Worm (Caenorhabditis elegans) whole organism, L4 larva: ENCODE data around the gene T28B11.1.

Experiments
- ama-1 ChIP-seq: fragments of 150-350 bp; optimal IDR thresholded peaks from 2 replicates; lab custom pipeline; 2014; ENCODE audit warnings: inconsistent platforms, mixed read lengths
- ceh-32 ChIP-seq: sonication (generic microtip); optimal IDR thresholded peaks from 2 replicates; lab custom pipeline; 2016; ENCODE audit warnings: mild to moderate bottlenecking, missing genetic modification characterization, missing compliant biosample characterization; ENCODE audit not compliant: poor library complexity
- ceh-82 ChIP-seq: sonication (generic microtip); optimal IDR thresholded peaks from 2 replicates; lab custom pipeline; 2017; ENCODE audit warnings: missing biosample characterization, missing genetic modification characterization
- daf-12 ChIP-seq: fragments of 150-350 bp; optimal IDR thresholded peaks from 2 replicates; lab custom pipeline; 2014; ENCODE audit warnings: missing biosample characterization, missing genetic modification reagents, missing genetic modification characterization
- lim-7 ChIP-seq: fragments of 200-800 bp; sonication (Bioruptor generic); IDR thresholded peaks from 2 replicates; pipeline ENCODE4 v1.3.6; 2022; ENCODE audit warnings: missing genetic modification characterization, missing compliant biosample characterization
- lsy-2 ChIP-seq, 2 experiments: fragments of 150-350 bp in 1 of 2; sonication (generic microtip) in 1 of 2; optimal IDR thresholded peaks; 2 replicates each; lab custom pipeline; 2014 to 2017; ENCODE audit warnings: missing biosample characterization in 2 of 2, missing genetic modification characterization in 2 of 2
- mxl-2 ChIP-seq: fragments of 200-800 bp; sonication (Bioruptor generic); conservative IDR thresholded peaks from 2 replicates; pipeline ENCODE4 v1.3.6; 2022; ENCODE audit warnings: missing genetic modification reagents, missing genetic modification characterization, missing compliant biosample characterization
- nhr-76 ChIP-seq: fragments of 150-350 bp; optimal IDR thresholded peaks from 2 replicates; lab custom pipeline; 2014; ENCODE audit warnings: missing biosample characterization, missing genetic modification characterization
- pha-4 ChIP-seq, 2 experiments: fragments of 150-350 bp in 1 of 2; fragments of 200-800 bp in 1 of 2; sonication (Bioruptor generic) in 1 of 2; IDR thresholded peaks in 1 of 2; optimal IDR thresholded peaks in 1 of 2; 2 replicates each; pipeline versions ENCODE4 v1.3.6 to Lab custom; 2014 to 2022; ENCODE audit warnings: missing genetic modification characterization in 2 of 2, missing genetic modification reagents in 2 of 2, missing biosample characterization in 1 of 2, missing compliant biosample characterization in 1 of 2
- tra-1 ChIP-seq: fragments of 200-800 bp; sonication (Bioruptor generic); IDR thresholded peaks from 2 replicates; pipeline ENCODE4 v1.3.6; 2022; ENCODE audit warnings: missing genetic modification reagents, missing genetic modification characterization, missing compliant biosample characterization
- unc-62 ChIP-seq, 3 experiments: fragments of 150-350 bp in 1 of 3; sonication (generic microtip); optimal IDR thresholded peaks in 2 of 3; peaks in 1 of 3; 1 replicate in 1 of 3; 2 replicates in 2 of 3; lab custom pipeline; 2014 to 2017; ENCODE audit warnings: missing biosample characterization in 3 of 3, missing genetic modification characterization in 3 of 3, missing genetic modification reagents in 3 of 3, missing genotype in 1 of 3
- ztf-11 ChIP-seq: fragments of 150-350 bp; optimal IDR thresholded peaks from 2 replicates; lab custom pipeline; 2014; ENCODE audit warnings: missing biosample characterization, missing genetic modification characterization
- ztf-7 ChIP-seq: fragments of 150-350 bp; optimal IDR thresholded peaks from 2 replicates; lab custom pipeline; 2014; ENCODE audit warnings: missing biosample characterization, missing genetic modification characterization

DNA sequence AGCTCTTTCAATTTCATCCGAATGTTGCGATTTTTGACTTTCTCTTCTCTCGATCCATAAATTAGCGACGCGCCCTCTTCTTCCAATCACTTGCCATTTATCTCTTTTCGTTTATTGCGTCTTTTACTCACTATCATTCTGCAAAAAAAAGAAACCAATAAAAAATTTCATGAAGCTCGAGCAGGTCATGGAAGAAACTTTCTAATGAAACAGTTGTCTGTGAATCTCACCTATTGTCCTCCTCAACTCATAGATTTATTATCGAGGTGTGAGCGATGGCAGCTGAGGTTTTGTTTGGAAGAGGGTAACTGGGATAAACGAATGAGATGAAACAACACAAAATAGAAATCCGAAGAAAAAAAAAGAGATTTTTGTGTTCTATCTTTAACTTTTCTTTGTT, 68.0 kb downstream of the T28B11.1 start:
- TF ChIP-seq ztf-11 (tag; lab: Kevin White, UChicago), result no peak
- no peak for TF ChIP-seq nhr-76 (tag; lab: Kevin White, UChicago)
- TF ChIP-seq pha-4 (GFP tag; IDR thresholded peaks at IDR 0.05; lab: Robert Waterston, UW), result no peak
- TF ChIP-seq pha-4 (tag; optimal IDR thresholded peaks at IDR 0.05; lab: Kevin White, UChicago), result no peak
- no peak for TF ChIP-seq ceh-32 (tag; lab: Kevin White, UChicago)
- TF ChIP-seq lim-7, result no peak
- no peak for TF ChIP-seq daf-12
- peak in 1 of 2 experiments; percentile 31 for TF ChIP-seq unc-62 (GFP tag; optimal IDR thresholded peaks at IDR 0.05 in 1 of 2; lab: Kevin White, UChicago)
- no peak for TF ChIP-seq unc-62 (tag; optimal IDR thresholded peaks at IDR 0.05; lab: Kevin White, UChicago)
- no peak for TF ChIP-seq ama-1 (lab: Kevin White, UChicago)
- TF ChIP-seq ztf-7 (tag; lab: Kevin White, UChicago), result no peak
- TF ChIP-seq mxl-2 (GFP tag; lab: Robert Waterston, UW), result no peak
- no peak for TF ChIP-seq ceh-82 (tag; lab: Kevin White, UChicago)
- TF ChIP-seq lsy-2 (tag; optimal IDR thresholded peaks at IDR 0.05; lab: Kevin White, UChicago), result no peak
- no peak for TF ChIP-seq tra-1
